Fruit fly (Drosophila melanogaster) whole organism, prepupa: Measurements from ENCODE around the gene CG14434.

ENCODE experiments used
- CG11762 ChIP-seq: fragments of 200-800 bp; sonication (Bioruptor generic); optimal IDR thresholded peaks from 3 replicates; lab custom pipeline; 2016; ENCODE audit warnings: missing biosample characterization, missing genetic modification characterization; ENCODE audit not compliant: insufficient read depth
- CG11902 ChIP-seq: fragments of 200-800 bp; sonication (Bioruptor generic); optimal IDR thresholded peaks from 3 replicates; lab custom pipeline; 2016; ENCODE audit warnings: missing biosample characterization, missing genetic modification characterization
- CG4318 ChIP-seq: fragments of 200-800 bp; sonication (Bioruptor generic); optimal IDR thresholded peaks from 3 replicates; lab custom pipeline; 2017; ENCODE audit warnings: missing biosample characterization, mild to moderate bottlenecking, missing genetic modification characterization
- CG8319 ChIP-seq: fragments of 200-800 bp; sonication (Bioruptor generic); optimal IDR thresholded peaks from 3 replicates; lab custom pipeline; 2016; ENCODE audit warnings: missing biosample characterization, missing genetic modification characterization
- Lpt ChIP-seq: fragments of 200-800 bp; sonication (Bioruptor generic); optimal IDR thresholded peaks from 3 replicates; lab custom pipeline; 2016; ENCODE audit warnings: missing biosample characterization, missing genetic modification characterization
- OdsH ChIP-seq: fragments of 200-800 bp; sonication (Bioruptor generic); optimal IDR thresholded peaks from 3 replicates; lab custom pipeline; 2016; ENCODE audit warnings: missing biosample characterization, missing genetic modification characterization
- svp ChIP-seq: fragments of 200-800 bp; sonication (Bioruptor generic); peaks from one replicate; lab custom pipeline; 2016; ENCODE audit warnings: missing biosample characterization, missing genetic modification characterization

DNA sequence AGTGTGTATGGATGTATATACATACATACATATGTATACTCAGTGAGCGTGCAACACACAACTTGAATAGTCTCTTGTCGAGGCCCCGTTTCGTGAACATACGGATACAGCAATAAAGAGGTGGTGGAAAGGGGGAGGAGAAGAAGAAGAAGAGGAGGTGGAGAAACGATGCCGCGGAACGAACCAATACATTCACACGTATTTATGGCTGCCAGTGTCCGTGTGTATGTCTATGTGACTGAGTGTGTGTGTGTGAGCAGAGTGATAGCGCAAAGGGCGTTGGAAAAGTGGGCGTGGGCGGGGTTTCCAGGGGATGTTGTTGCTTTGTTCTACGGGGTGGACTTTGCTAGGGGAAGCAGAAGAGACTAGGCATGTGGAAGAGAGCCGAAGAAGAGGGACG is 13.6 kb downstream of the CG14434 start:
- TF ChIP-seq CG11902 (GFP tag; lab: Kevin White, UChicago) (no peak), OdsH (no peak), CG4318 (GFP tag; lab: Kevin White, UChicago) (no peak), Lpt (no peak), CG8319 (GFP tag; lab: Kevin White, UChicago) (no peak), CG11762 (GFP tag; lab: Kevin White, UChicago) (no peak), svp (GFP tag; lab: Kevin White, UChicago) (peak; percentile 38)
